Worm (Caenorhabditis elegans) whole organism, young adult: Measurements from ENCODE around the gene F14D2.8.

Experiments
- attf-3 ChIP-seq: fragments of 200-800 bp; sonication (Bioruptor generic); conservative IDR thresholded peaks from 2 replicates; pipeline ENCODE4 v1.3.6; 2022; ENCODE audit warnings: missing genetic modification reagents, missing genetic modification characterization, missing compliant biosample characterization
- bed-1 ChIP-seq: fragments of 200-800 bp; sonication (Bioruptor generic); IDR thresholded peaks from 2 replicates; pipeline ENCODE4 v1.3.6; 2022; ENCODE audit warnings: missing genetic modification reagents, missing genetic modification characterization, missing compliant biosample characterization
- dpl-1 ChIP-seq: fragments of 150-350 bp; optimal IDR thresholded peaks from 2 replicates; lab custom pipeline; 2014; ENCODE audit warnings: missing biosample characterization, missing genetic modification reagents, missing genetic modification characterization
- ekl-4 ChIP-seq: fragments of 200-800 bp; sonication (Bioruptor generic); IDR thresholded peaks from 2 replicates; pipeline ENCODE4 v1.3.6; 2022; ENCODE audit warnings: missing genetic modification reagents, missing genetic modification characterization, missing compliant biosample characterization
- let-526 ChIP-seq: fragments of 200-800 bp; sonication (Bioruptor generic); IDR thresholded peaks from 2 replicates; pipeline ENCODE4 v1.3.6; 2022; ENCODE audit warnings: missing genetic modification reagents, missing genetic modification characterization, missing compliant biosample characterization
- repo-1 ChIP-seq: sonication (generic microtip); optimal IDR thresholded peaks from 2 replicates; lab custom pipeline; 2017; ENCODE audit warnings: mild to moderate bottlenecking, missing genetic modification characterization, missing compliant biosample characterization
- sea-2 ChIP-seq: fragments of 200-800 bp; sonication (Bioruptor generic); IDR thresholded peaks from 2 replicates; pipeline ENCODE4 v1.3.6; 2022; ENCODE audit warnings: missing genetic modification characterization, missing compliant biosample characterization
- unc-62 ChIP-seq: fragments of 150-350 bp; optimal IDR thresholded peaks from 2 replicates; lab custom pipeline; 2014; ENCODE audit warnings: missing biosample characterization, missing genetic modification reagents, missing genetic modification characterization

DNA sequence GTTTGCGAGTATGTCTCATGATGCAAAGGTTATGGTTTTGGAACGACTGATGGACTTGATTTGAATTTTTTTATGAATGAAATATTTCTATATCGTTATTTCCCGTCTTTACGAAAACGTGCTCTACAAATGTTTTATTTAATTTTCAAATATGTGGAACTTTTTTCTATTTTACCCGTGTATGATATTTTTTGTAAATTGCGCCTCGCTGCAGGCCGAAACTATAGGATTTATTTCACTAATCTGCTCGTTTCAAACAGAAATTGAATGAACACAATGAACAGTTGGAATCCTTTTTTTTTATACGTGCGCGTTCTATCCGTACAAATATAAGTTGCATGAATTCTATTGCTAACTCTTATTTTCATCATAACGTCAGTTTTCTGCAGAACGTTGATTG lies 51.8 kb downstream of the F14D2.8 start, which contains the start of gene btb-18:
- TF ChIP-seq sea-2 (GFP tag; lab: Robert Waterston, UW) (no peak), repo-1 (tag; lab: Kevin White, UChicago) (no peak), let-526 (GFP tag; lab: Robert Waterston, UW) (no peak), unc-62 (GFP tag; lab: Kevin White, UChicago) (no peak), dpl-1 (GFP tag; lab: Kevin White, UChicago) (no peak), ekl-4 (GFP tag; lab: Robert Waterston, UW) (no peak), attf-3 (GFP tag; lab: Robert Waterston, UW) (no peak), bed-1 (GFP tag; lab: Robert Waterston, UW) (no peak)
